Fruit fly (Drosophila melanogaster) whole organism, adult: ENCODE results near the gene Cht7.

Source experiments
- CG11617 ChIP-seq: fragments of 200-800 bp; sonication (Bioruptor generic); optimal IDR thresholded peaks from 2 replicates; lab custom pipeline; 2017; ENCODE audit warnings: mild to moderate bottlenecking, missing biosample characterization, missing genetic modification reagents, missing genetic modification characterization
- CG14711 ChIP-seq: fragments of 200-800 bp; sonication (Bioruptor generic); optimal IDR thresholded peaks from 2 replicates; lab custom pipeline; 2018; ENCODE audit warnings: missing biosample characterization, mild to moderate bottlenecking, missing genetic modification characterization, moderate library complexity
- CG1620 ChIP-seq: fragments of 200-800 bp; sonication (Bioruptor generic); optimal IDR thresholded peaks from 2 replicates; lab custom pipeline; 2016; ENCODE audit warnings: missing biosample characterization, missing genetic modification characterization
- CG7045 ChIP-seq: fragments of 200-800 bp; sonication (Bioruptor generic); optimal IDR thresholded peaks from 2 replicates; lab custom pipeline; 2017; ENCODE audit warnings: missing biosample characterization, mild to moderate bottlenecking, missing genetic modification characterization
- CG7101 ChIP-seq: fragments of 200-800 bp; sonication (Bioruptor generic); optimal IDR thresholded peaks from 2 replicates; lab custom pipeline; 2018; ENCODE audit warnings: missing biosample characterization, mild to moderate bottlenecking, missing genetic modification characterization, moderate library complexity
- Crg-1 ChIP-seq: fragments of 200-800 bp; sonication (Bioruptor generic); optimal IDR thresholded peaks from 2 replicates; lab custom pipeline; 2016; ENCODE audit warnings: missing biosample characterization, missing genetic modification characterization
- cic ChIP-seq: fragments of 200-800 bp; sonication (Bioruptor generic); optimal IDR thresholded peaks from 2 replicates; lab custom pipeline; 2017; ENCODE audit warnings: missing biosample characterization, mild to moderate bottlenecking, missing genetic modification characterization, moderate library complexity
- cnc ChIP-seq, 2 experiments: fragments of >200 bp; optimal IDR thresholded peaks; 2 replicates each; lab custom pipeline; 2017
- kay ChIP-seq: fragments of 200-800 bp; sonication (Bioruptor generic); peaks from one replicate; lab custom pipeline; 2016; ENCODE audit warnings: missing biosample characterization, missing genetic modification characterization, borderline replicate concordance
- tj ChIP-seq: fragments of 200-800 bp; sonication (Bioruptor generic); optimal IDR thresholded peaks from 3 replicates; lab custom pipeline; 2017; ENCODE audit warnings: missing biosample characterization, mild to moderate bottlenecking, missing genetic modification characterization, moderate library complexity
- toe ChIP-seq: fragments of 200-800 bp; sonication (Bioruptor generic); optimal IDR thresholded peaks from 2 replicates; lab custom pipeline; 2016; ENCODE audit warnings: missing biosample characterization, missing genetic modification characterization

dm6 chr3L:3080084-3080994, 26.4 kb downstream of the Cht7 start:
- TF ChIP-seq toe (GFP tag; lab: Kevin White, UChicago) = no peak
- TF ChIP-seq CG7045 (GFP tag; lab: Kevin White, UChicago) = no peak
- TF ChIP-seq kay (GFP tag; lab: Kevin White, UChicago) = peak; percentile 92
- TF ChIP-seq CG7101 (tag; lab: Kevin White, UChicago) = no peak
- TF ChIP-seq CG1620 (GFP tag; lab: Kevin White, UChicago) = no peak
- TF ChIP-seq CG11617 (GFP tag; lab: Kevin White, UChicago) = no peak
- TF ChIP-seq cnc (optimal IDR thresholded peaks at IDR 0.05; lab: Kevin White, UChicago) = no peak
- TF ChIP-seq cic (GFP tag; lab: Kevin White, UChicago) = peak; percentile 79
- no peak for TF ChIP-seq Crg-1
- TF ChIP-seq tj = no peak
- peak; percentile 50 for TF ChIP-seq CG14711 (tag; lab: Kevin White, UChicago)
